Fruit fly (Drosophila melanogaster) whole organism, embryonic: Measurements from ENCODE around the gene CG42488.

Source experiments
- Bgb ChIP-seq: fragments of 200-800 bp; sonication (Bioruptor generic); IDR thresholded peaks from 2 replicates; pipeline ENCODE4 v1.3.6; 2022; ENCODE audit warnings: missing biosample characterization, missing genetic modification characterization; ENCODE audit not compliant: partially characterized antibody
- CG10267 ChIP-seq: fragments of 200-800 bp; sonication (Bioruptor generic); optimal IDR thresholded peaks from 2 replicates; lab custom pipeline; 2018; ENCODE audit warnings: missing biosample characterization, mild to moderate bottlenecking, missing genetic modification characterization, moderate library complexity
- CG10321 ChIP-seq: fragments of 200-800 bp; sonication (Bioruptor generic); IDR thresholded peaks from 2 replicates; pipeline ENCODE4 v1.3.6; 2022; ENCODE audit warnings: missing biosample characterization, missing genetic modification characterization
- CG10979 ChIP-seq: fragments of 200-800 bp; sonication (Bioruptor generic); optimal IDR thresholded peaks from 2 replicates; lab custom pipeline; 2018; ENCODE audit warnings: missing biosample characterization, mild to moderate bottlenecking, missing genetic modification characterization, moderate library complexity
- CG13123 ChIP-seq: fragments of 200-800 bp; sonication (Bioruptor generic); optimal IDR thresholded peaks from 2 replicates; lab custom pipeline; 2016; ENCODE audit warnings: missing biosample characterization, missing genetic modification characterization
- CG13287 ChIP-seq: fragments of 200-800 bp; sonication (Bioruptor generic); IDR thresholded peaks from 2 replicates; pipeline ENCODE4 v1.3.6; 2022; ENCODE audit warnings: missing biosample characterization, missing genetic modification characterization; ENCODE audit not compliant: partially characterized antibody
- CG13424 ChIP-seq: fragments of 200-800 bp; sonication (Bioruptor generic); optimal IDR thresholded peaks from 2 replicates; lab custom pipeline; 2019; ENCODE audit warnings: missing biosample characterization, mild to moderate bottlenecking, missing genetic modification characterization, moderate library complexity
- CG14050 ChIP-seq: fragments of 200-800 bp; sonication (Bioruptor generic); IDR thresholded peaks from 3 replicates; pipeline ENCODE4 v1.3.6; 2022; ENCODE audit warnings: missing biosample characterization, missing genetic modification characterization
- CG14667 ChIP-seq: fragments of 200-800 bp; sonication (Bioruptor generic); IDR thresholded peaks from 2 replicates; pipeline ENCODE4 v1.3.6; 2022; ENCODE audit warnings: missing biosample characterization, missing genetic modification characterization
- CG15073 ChIP-seq: fragments of 200-800 bp; sonication (Bioruptor generic); optimal IDR thresholded peaks from 2 replicates; lab custom pipeline; 2016; ENCODE audit warnings: missing biosample characterization, missing genetic modification characterization
- CG2129 ChIP-seq: fragments of 200-800 bp; sonication (Bioruptor generic); IDR thresholded peaks from 2 replicates; pipeline ENCODE4 v1.3.6; 2022; ENCODE audit warnings: missing biosample characterization, missing genetic modification characterization; ENCODE audit not compliant: partially characterized antibody
- CG34422 ChIP-seq: fragments of 200-800 bp; sonication (Bioruptor generic); IDR thresholded peaks from 3 replicates; pipeline ENCODE4 v1.3.6; 2022; ENCODE audit warnings: missing biosample characterization, missing genetic modification characterization
- CG4424 ChIP-seq: fragments of 200-800 bp; sonication (Bioruptor generic); optimal IDR thresholded peaks from 3 replicates; lab custom pipeline; 2016; ENCODE audit warnings: missing biosample characterization, missing genetic modification characterization
- CG4820 ChIP-seq: fragments of 200-800 bp; sonication (Bioruptor generic); optimal IDR thresholded peaks from 3 replicates; lab custom pipeline; 2016; ENCODE audit warnings: missing biosample characterization, missing genetic modification characterization
- CG7556 ChIP-seq: fragments of 200-800 bp; sonication (Bioruptor generic); optimal IDR thresholded peaks from 2 replicates; lab custom pipeline; 2017; ENCODE audit warnings: missing biosample characterization, mild to moderate bottlenecking, missing genetic modification characterization
- CG7928 ChIP-seq: fragments of 200-800 bp; sonication (Bioruptor generic); optimal IDR thresholded peaks from 2 replicates; lab custom pipeline; 2017; ENCODE audit warnings: missing biosample characterization, mild to moderate bottlenecking, missing genetic modification characterization
- CG9437 ChIP-seq: fragments of 200-800 bp; sonication (Bioruptor generic); optimal IDR thresholded peaks from 2 replicates; lab custom pipeline; 2018; ENCODE audit warnings: missing biosample characterization, mild to moderate bottlenecking, missing genetic modification characterization
- CkIIα-i1 ChIP-seq: fragments of 200-800 bp; sonication (Bioruptor generic); IDR thresholded peaks from 2 replicates; pipeline ENCODE4 v1.3.6; 2022; ENCODE audit warnings: missing biosample characterization, missing genetic modification characterization
- Dll ChIP-seq: fragments of 200-800 bp; sonication (Bioruptor generic); IDR thresholded peaks from 4 replicates; pipeline ENCODE4 v1.3.6; 2022; ENCODE audit warnings: missing biosample characterization, missing genetic modification characterization; ENCODE audit not compliant: partially characterized antibody
- Dp ChIP-seq: fragments of 200-800 bp; sonication (Bioruptor generic); optimal IDR thresholded peaks from 2 replicates; lab custom pipeline; 2018; ENCODE audit warnings: missing biosample characterization, mild to moderate bottlenecking, missing genetic modification characterization, moderate library complexity
- Elba2 ChIP-seq: fragments of 200-800 bp; sonication (Bioruptor generic); optimal IDR thresholded peaks from 3 replicates; lab custom pipeline; 2016; ENCODE audit warnings: missing biosample characterization, missing genetic modification characterization
- H2.0 ChIP-seq: fragments of 200-800 bp; sonication (Bioruptor generic); IDR thresholded peaks from 2 replicates; pipeline ENCODE4 v1.3.6; 2022; ENCODE audit warnings: missing biosample characterization, missing genetic modification characterization
- Oaz ChIP-seq: fragments of 200-800 bp; sonication (Bioruptor generic); IDR thresholded peaks from 2 replicates; pipeline ENCODE4 v1.3.6; 2022; ENCODE audit warnings: missing biosample characterization, missing genetic modification characterization
- Poxn ChIP-seq: fragments of 200-800 bp; sonication (Bioruptor generic); IDR thresholded peaks from 2 replicates; pipeline ENCODE4 v1.3.6; 2022; ENCODE audit warnings: missing biosample characterization, missing genetic modification characterization
- Xbp1 ChIP-seq: fragments of 200-800 bp; sonication (Bioruptor generic); optimal IDR thresholded peaks from 3 replicates; lab custom pipeline; 2016; ENCODE audit warnings: missing biosample characterization, mild to moderate bottlenecking, missing genetic modification characterization
- az2 ChIP-seq: fragments of 200-800 bp; sonication (Bioruptor generic); optimal IDR thresholded peaks from 3 replicates; lab custom pipeline; 2016; ENCODE audit warnings: missing biosample characterization, missing genetic modification characterization
- caup ChIP-seq: fragments of 200-800 bp; sonication (Bioruptor generic); optimal IDR thresholded peaks from 3 replicates; lab custom pipeline; 2017; ENCODE audit warnings: missing biosample characterization, mild to moderate bottlenecking, missing genetic modification characterization, moderate library complexity; ENCODE audit not compliant: severe bottlenecking
- crol ChIP-seq: fragments of 200-800 bp; sonication (Bioruptor generic); IDR thresholded peaks from 2 replicates; pipeline ENCODE4 v1.3.6; 2022; ENCODE audit warnings: missing biosample characterization, missing genetic modification characterization
- dpn ChIP-seq, 2 experiments: fragments of 200-800 bp; sonication (Bioruptor generic); optimal IDR thresholded peaks; 3 replicates each; lab custom pipeline; 2016; ENCODE audit warnings: missing biosample characterization in 2 of 2, missing genetic modification characterization in 2 of 2
- en ChIP-seq: fragments of 200-800 bp; sonication (Bioruptor generic); optimal IDR thresholded peaks from 2 replicates; lab custom pipeline; 2016; ENCODE audit warnings: missing biosample characterization, missing genetic modification characterization
- ftz-f1 ChIP-seq: fragments of 200-800 bp; sonication (Bioruptor generic); optimal IDR thresholded peaks from 2 replicates; lab custom pipeline; 2016; ENCODE audit warnings: missing biosample characterization, missing genetic modification characterization
- grau ChIP-seq: fragments of 200-800 bp; optimal IDR thresholded peaks from 3 replicates; lab custom pipeline; 2019; ENCODE audit warnings: missing biosample characterization, mild to moderate bottlenecking, missing genetic modification characterization, moderate library complexity
- gsb-n ChIP-seq: fragments of 200-800 bp; sonication (Bioruptor generic); optimal IDR thresholded peaks from 3 replicates; lab custom pipeline; 2018; ENCODE audit warnings: missing biosample characterization, mild to moderate bottlenecking, missing genetic modification characterization
- gt ChIP-seq: fragments of 200-800 bp; sonication (Bioruptor generic); IDR thresholded peaks from 2 replicates; pipeline ENCODE4 v1.3.6; 2022; ENCODE audit warnings: missing biosample characterization, missing genetic modification characterization
- her ChIP-seq: fragments of 200-800 bp; sonication (Bioruptor generic); optimal IDR thresholded peaks from 2 replicates; lab custom pipeline; 2016; ENCODE audit warnings: missing biosample characterization, missing genetic modification characterization
- inv ChIP-seq: fragments of 200-800 bp; sonication (Bioruptor generic); IDR thresholded peaks from 2 replicates; pipeline ENCODE4 v1.3.6; 2022; ENCODE audit warnings: missing biosample characterization, missing genetic modification characterization; ENCODE audit not compliant: partially characterized antibody
- lbe ChIP-seq: fragments of 200-800 bp; sonication (Bioruptor generic); optimal IDR thresholded peaks from 2 replicates; lab custom pipeline; 2016; ENCODE audit warnings: missing biosample characterization, mild to moderate bottlenecking, missing genetic modification characterization
- mirr ChIP-seq: fragments of 200-800 bp; sonication (Bioruptor generic); optimal IDR thresholded peaks from 3 replicates; lab custom pipeline; 2018; ENCODE audit warnings: missing biosample characterization, mild to moderate bottlenecking, missing genetic modification characterization
- nmo ChIP-seq: fragments of 200-800 bp; sonication (Bioruptor generic); optimal IDR thresholded peaks from 2 replicates; lab custom pipeline; 2018; ENCODE audit warnings: missing biosample characterization, mild to moderate bottlenecking, missing genetic modification characterization, moderate library complexity
- pan ChIP-seq, 4 experiments: fragments of >200 bp in 3 of 4; fragments of 200-800 bp in 1 of 4; sonication (Bioruptor generic) in 1 of 4; optimal IDR thresholded peaks in 3 of 4; IDR thresholded peaks in 1 of 4; 2 replicates each; pipeline versions ENCODE4 v1.3.6 to Lab custom; 2017 to 2022; ENCODE audit warnings: missing biosample characterization in 2 of 4, missing genetic modification characterization in 2 of 4, mixed read lengths in 1 of 4
- pita ChIP-seq: fragments of 200-800 bp; sonication (Bioruptor generic); optimal IDR thresholded peaks from 2 replicates; lab custom pipeline; 2017; ENCODE audit warnings: missing biosample characterization, mild to moderate bottlenecking, missing genetic modification characterization
- row ChIP-seq: fragments of 200-800 bp; sonication (Bioruptor generic); IDR thresholded peaks from 3 replicates; pipeline ENCODE4 v1.3.6; 2022; ENCODE audit warnings: missing biosample characterization, missing genetic modification characterization
- scrt ChIP-seq: fragments of 200-800 bp; sonication (Bioruptor generic); optimal IDR thresholded peaks from 2 replicates; lab custom pipeline; 2018; ENCODE audit warnings: missing biosample characterization, mild to moderate bottlenecking, missing genetic modification characterization, moderate library complexity
- sd ChIP-seq: fragments of 200-800 bp; sonication (Bioruptor generic); optimal IDR thresholded peaks from 3 replicates; lab custom pipeline; 2018; ENCODE audit warnings: missing biosample characterization, mild to moderate bottlenecking, missing genetic modification characterization, moderate library complexity
- slbo ChIP-seq: fragments of 200-800 bp; sonication (Bioruptor generic); IDR thresholded peaks from 2 replicates; pipeline ENCODE4 v1.3.6; 2022; ENCODE audit warnings: missing biosample characterization, missing genetic modification characterization
- ttk ChIP-seq: fragments of 200-800 bp; sonication (Bioruptor generic); IDR thresholded peaks from 2 replicates; pipeline ENCODE4 v2.1.2; 2022; ENCODE audit warnings: missing biosample characterization, missing genetic modification characterization
- zen ChIP-seq: fragments of 200-800 bp; sonication (Bioruptor generic); optimal IDR thresholded peaks from 3 replicates; lab custom pipeline; 2018; ENCODE audit warnings: missing biosample characterization, mild to moderate bottlenecking, missing genetic modification characterization, moderate library complexity

Gene CG42488

dm6 chr3R:25490778-25491664 is 8.1 kb downstream of the CG42488 start, which contains the start of the genes Gnpat and CG5112 (continued):
- peak; percentile 60 for TF ChIP-seq mirr
- TF ChIP-seq CG10267 (tag; lab: Kevin White, UChicago): peak; percentile 58
- TF ChIP-seq CG4820 (GFP tag; lab: Kevin White, UChicago): peak; percentile 27
- TF ChIP-seq CG7928 (GFP tag; lab: Kevin White, UChicago): no peak
- peak; percentile 61 for TF ChIP-seq ftz-f1 (GFP tag; lab: Kevin White, UChicago)
- TF ChIP-seq pan (optimal IDR thresholded peaks at IDR 0.05; lab: Kevin White, UChicago): no peak
- peak in 1 of 2 experiments; percentile 80 for TF ChIP-seq pan (GFP tag; optimal IDR thresholded peaks at IDR 0.05 in 1 of 2, IDR thresholded peaks at IDR 0.05 in 1 of 2)
- TF ChIP-seq en (GFP tag; lab: Kevin White, UChicago): no peak
- peak; percentile 90 for TF ChIP-seq grau (tag; lab: Kevin White, UChicago)
- peak; percentile 69; the same call in 3 of the 4 replicates for TF ChIP-seq Dll (GFP tag; lab: Robert Waterston, UW)
- TF ChIP-seq H2.0 (GFP tag; lab: Robert Waterston, UW): peak; percentile 80
- TF ChIP-seq CG2129: peak; percentile 22; the same call in 1 of the 2 replicates
- no peak for TF ChIP-seq CG14667 (GFP tag; lab: Robert Waterston, UW)
- TF ChIP-seq CG34422: peak; percentile 70; the same call in 2 of the 3 replicates
- TF ChIP-seq slbo (GFP tag; lab: Robert Waterston, UW): peak; percentile 87
- no peak for TF ChIP-seq pita (GFP tag; lab: Kevin White, UChicago)
- peak; percentile 20 for TF ChIP-seq gsb-n
- TF ChIP-seq CG14050: peak; percentile 47; the same call in 2 of the 3 replicates
- TF ChIP-seq CG13123 (GFP tag; lab: Kevin White, UChicago): no peak
- TF ChIP-seq CG13287: peak; percentile 78
- 0 out of 2 replicates have a peak, but pooled peaks have one; percentile 16 for TF ChIP-seq Poxn (GFP tag; lab: Robert Waterston, UW)
- peak; percentile 58 for TF ChIP-seq ttk
- no peak for TF ChIP-seq CG10321
- TF ChIP-seq dpn (GFP tag; optimal IDR thresholded peaks at IDR 0.05; lab: Kevin White, UChicago): peak in 1 of 2 experiments; percentile 57
- peak; percentile 62 for TF ChIP-seq inv (GFP tag; lab: Robert Waterston, UW)
- peak; percentile 72 for TF ChIP-seq Xbp1 (GFP tag; lab: Kevin White, UChicago)
- TF ChIP-seq CG9437 (GFP tag; lab: Kevin White, UChicago): peak; percentile 0
- TF ChIP-seq CkIIα-i1 (GFP tag; lab: Robert Waterston, UW): no peak
- TF ChIP-seq nmo (GFP tag; lab: Kevin White, UChicago): peak; percentile 36
- peak; percentile 64 for TF ChIP-seq caup (GFP tag; lab: Kevin White, UChicago)
- TF ChIP-seq Oaz (GFP tag; lab: Robert Waterston, UW): peak; percentile 48; the same call in 1 of the 2 replicates
- TF ChIP-seq crol (GFP tag; lab: Robert Waterston, UW): no peak
- TF ChIP-seq Dp: peak; percentile 13
- peak; percentile 92 for TF ChIP-seq row (GFP tag; lab: Robert Waterston, UW)
- TF ChIP-seq Elba2 (GFP tag; lab: Kevin White, UChicago): no peak
- peak; percentile 37 for TF ChIP-seq CG10979 (tag; lab: Kevin White, UChicago)
- TF ChIP-seq Bgb (GFP tag; lab: Robert Waterston, UW): peak; percentile 71
- peak; percentile 58 for TF ChIP-seq CG7556
- TF ChIP-seq gt: no peak
- peak; percentile 86 for TF ChIP-seq CG13424
- TF ChIP-seq zen: peak; percentile 1
- no peak for TF ChIP-seq lbe (GFP tag; lab: Kevin White, UChicago)
- peak; percentile 50 for TF ChIP-seq az2
- TF ChIP-seq CG4424: peak; percentile 35
- TF ChIP-seq scrt (GFP tag; lab: Kevin White, UChicago): no peak
- TF ChIP-seq CG15073: no peak
- TF ChIP-seq her: peak; percentile 76
- TF ChIP-seq sd: no peak
